Fruit fly (Drosophila melanogaster) whole organism, embryonic: ENCODE measurements around the gene Mms19.
A peak's percentile ranks its signal among the peaks of the same experiment; 100 is the strongest.

ENCODE experiments used
- CG1024 ChIP-seq: fragments of 200-800 bp; sonication (Bioruptor generic); IDR thresholded peaks from 2 replicates; pipeline ENCODE4 v1.3.6; 2022; ENCODE audit warnings: missing biosample characterization, missing genetic modification characterization
- CG10431 ChIP-seq: fragments of 200-800 bp; sonication (Bioruptor generic); optimal IDR thresholded peaks from 3 replicates; lab custom pipeline; 2018; ENCODE audit warnings: missing biosample characterization, mild to moderate bottlenecking, missing genetic modification characterization
- CG10565 ChIP-seq: fragments of 200-800 bp; sonication (Bioruptor generic); optimal IDR thresholded peaks from 3 replicates; lab custom pipeline; 2016; ENCODE audit warnings: missing biosample characterization, mild to moderate bottlenecking, missing genetic modification characterization
- CG12299 ChIP-seq: fragments of 200-800 bp; sonication (Bioruptor generic); optimal IDR thresholded peaks from 2 replicates; lab custom pipeline; 2018; ENCODE audit warnings: missing biosample characterization, mild to moderate bottlenecking, missing genetic modification characterization
- CG12659 ChIP-seq: fragments of 200-800 bp; sonication (Bioruptor generic); optimal IDR thresholded peaks from 3 replicates; lab custom pipeline; 2017; ENCODE audit warnings: mild to moderate bottlenecking, missing biosample characterization, missing genetic modification reagents, missing genetic modification characterization
- CG13296 ChIP-seq: fragments of 200-800 bp; sonication (Bioruptor generic); optimal IDR thresholded peaks from 3 replicates; lab custom pipeline; 2018; ENCODE audit warnings: missing biosample characterization, mild to moderate bottlenecking, missing genetic modification characterization
- CG14860 ChIP-seq: fragments of 200-800 bp; sonication (Bioruptor generic); IDR thresholded peaks from 3 replicates; pipeline ENCODE4 v1.3.6; 2022; ENCODE audit warnings: missing biosample characterization, missing genetic modification characterization; ENCODE audit not compliant: partially characterized antibody
- CG16779 ChIP-seq: fragments of 200-800 bp; sonication (Bioruptor generic); IDR thresholded peaks from 2 replicates; pipeline ENCODE4 v1.3.6; 2022; ENCODE audit warnings: missing biosample characterization, missing genetic modification characterization
- CG16815 ChIP-seq: fragments of 200-800 bp; sonication (Bioruptor generic); optimal IDR thresholded peaks from 3 replicates; lab custom pipeline; 2017; ENCODE audit warnings: missing biosample characterization, mild to moderate bottlenecking, missing genetic modification characterization
- CG18476 ChIP-seq: fragments of 200-800 bp; sonication (Bioruptor generic); optimal IDR thresholded peaks from 2 replicates; lab custom pipeline; 2016; ENCODE audit warnings: missing biosample characterization, mild to moderate bottlenecking, missing genetic modification characterization
- CG30020 ChIP-seq: fragments of 200-800 bp; optimal IDR thresholded peaks from 2 replicates; lab custom pipeline; 2019; ENCODE audit warnings: missing biosample characterization, mild to moderate bottlenecking, missing genetic modification characterization, moderate library complexity
- CG30403 ChIP-seq: fragments of 200-800 bp; sonication (Bioruptor generic); optimal IDR thresholded peaks from 3 replicates; lab custom pipeline; 2016; ENCODE audit warnings: missing biosample characterization, missing genetic modification characterization
- CG30431 ChIP-seq: fragments of 200-800 bp; sonication (Bioruptor generic); optimal IDR thresholded peaks from 2 replicates; lab custom pipeline; 2017; ENCODE audit warnings: missing biosample characterization, missing genetic modification characterization
- CG31388 ChIP-seq: fragments of 200-800 bp; sonication (Bioruptor generic); optimal IDR thresholded peaks from 2 replicates; lab custom pipeline; 2016; ENCODE audit warnings: missing biosample characterization, missing genetic modification characterization
- CG32772 ChIP-seq: fragments of 200-800 bp; sonication (Bioruptor generic); IDR thresholded peaks from 2 replicates; pipeline ENCODE4 v1.3.6; 2022; ENCODE audit warnings: missing biosample characterization, missing genetic modification characterization
- CG42726 ChIP-seq: fragments of 200-800 bp; sonication (Bioruptor generic); IDR thresholded peaks from 2 replicates; pipeline ENCODE4 v1.3.6; 2022; ENCODE audit warnings: missing biosample characterization, missing genetic modification characterization; ENCODE audit not compliant: partially characterized antibody
- CG6175 ChIP-seq: fragments of 200-800 bp; sonication (Bioruptor generic); IDR thresholded peaks from 3 replicates; pipeline ENCODE4 v1.3.6; 2022; ENCODE audit warnings: missing biosample characterization, missing genetic modification characterization
- CG6683 ChIP-seq: fragments of 200-800 bp; sonication (Bioruptor generic); optimal IDR thresholded peaks from 2 replicates; lab custom pipeline; 2017; ENCODE audit warnings: missing biosample characterization, mild to moderate bottlenecking, missing genetic modification characterization, missing genetic modification reagents
- CG7271 ChIP-seq: fragments of 200-800 bp; sonication (Bioruptor generic); optimal IDR thresholded peaks from 2 replicates; lab custom pipeline; 2018; ENCODE audit warnings: missing biosample characterization, mild to moderate bottlenecking, missing genetic modification characterization, moderate library complexity
- CG7556 ChIP-seq: fragments of 200-800 bp; sonication (Bioruptor generic); optimal IDR thresholded peaks from 2 replicates; lab custom pipeline; 2017; ENCODE audit warnings: missing biosample characterization, mild to moderate bottlenecking, missing genetic modification characterization
- CG8089 ChIP-seq: fragments of 200-800 bp; sonication (Bioruptor generic); optimal IDR thresholded peaks from 3 replicates; lab custom pipeline; 2016; ENCODE audit warnings: missing biosample characterization, missing genetic modification characterization
- CTCF ChIP-seq: fragments of 200-800 bp; sonication (Bioruptor generic); optimal IDR thresholded peaks from 2 replicates; lab custom pipeline; 2017; ENCODE audit warnings: missing biosample characterization, mild to moderate bottlenecking, missing genetic modification characterization, moderate library complexity
- Doc2 ChIP-seq: fragments of 200-800 bp; sonication (Bioruptor generic); IDR thresholded peaks from 2 replicates; pipeline ENCODE4 v1.3.6; 2022; ENCODE audit warnings: missing biosample characterization, missing genetic modification characterization
- Elba2 ChIP-seq: fragments of 200-800 bp; sonication (Bioruptor generic); optimal IDR thresholded peaks from 3 replicates; lab custom pipeline; 2016; ENCODE audit warnings: missing biosample characterization, missing genetic modification characterization
- Gsc ChIP-seq: fragments of 200-800 bp; sonication (Bioruptor generic); IDR thresholded peaks from 2 replicates; pipeline ENCODE4 v1.3.6; 2022; ENCODE audit warnings: missing biosample characterization, missing genetic modification characterization
- HHEX ChIP-seq: fragments of 200-800 bp; sonication (Bioruptor generic); optimal IDR thresholded peaks from 3 replicates; lab custom pipeline; 2017; ENCODE audit warnings: missing biosample characterization, mild to moderate bottlenecking, missing genetic modification characterization, missing genetic modification reagents
- HLHmδ ChIP-seq: fragments of 200-800 bp; sonication (Bioruptor generic); optimal IDR thresholded peaks from 2 replicates; lab custom pipeline; 2018; ENCODE audit warnings: missing biosample characterization, mild to moderate bottlenecking, missing genetic modification characterization, moderate library complexity
- Lpt ChIP-seq: fragments of >200 bp; optimal IDR thresholded peaks from 2 replicates; lab custom pipeline; 2018; ENCODE audit warnings: missing biosample characterization, missing genetic modification characterization
- NC2α ChIP-seq: fragments of 200-800 bp; sonication (Bioruptor generic); optimal IDR thresholded peaks from 2 replicates; lab custom pipeline; 2016; ENCODE audit warnings: missing biosample characterization, missing genetic modification characterization
- NFAT ChIP-seq: fragments of 200-800 bp; sonication (Bioruptor generic); IDR thresholded peaks from 2 replicates; pipeline ENCODE4 v1.3.6; 2022; ENCODE audit warnings: missing biosample characterization, missing genetic modification characterization
- Nf-YC ChIP-seq: fragments of 200-800 bp; optimal IDR thresholded peaks from 3 replicates; lab custom pipeline; 2019; ENCODE audit warnings: missing biosample characterization, mild to moderate bottlenecking, missing genetic modification characterization, moderate library complexity
- NfI ChIP-seq: fragments of 200-800 bp; sonication (Bioruptor generic); optimal IDR thresholded peaks from 3 replicates; lab custom pipeline; 2018; ENCODE audit warnings: missing biosample characterization, mild to moderate bottlenecking, missing genetic modification characterization, moderate library complexity
- Rx ChIP-seq: fragments of 200-800 bp; sonication (Bioruptor generic); IDR thresholded peaks from 2 replicates; pipeline ENCODE4 v1.3.6; 2022; ENCODE audit warnings: missing biosample characterization, missing genetic modification characterization
- bsh ChIP-seq, 2 experiments: fragments of 200-800 bp; sonication (Bioruptor generic); optimal IDR thresholded peaks; 2 replicates each; lab custom pipeline; 2017 to 2018; ENCODE audit warnings: mild to moderate bottlenecking in 2 of 2, missing biosample characterization in 2 of 2, missing genetic modification characterization in 2 of 2, moderate library complexity in 1 of 2
- cg ChIP-seq: fragments of 200-800 bp; sonication (Bioruptor generic); optimal IDR thresholded peaks from 3 replicates; lab custom pipeline; 2019; ENCODE audit warnings: missing biosample characterization, mild to moderate bottlenecking, missing genetic modification characterization, moderate library complexity
- crc ChIP-seq: fragments of 200-800 bp; sonication (Bioruptor generic); optimal IDR thresholded peaks from 2 replicates; lab custom pipeline; 2016; ENCODE audit warnings: missing biosample characterization, missing genetic modification characterization
- da ChIP-seq: fragments of 200-800 bp; sonication (Bioruptor generic); optimal IDR thresholded peaks from 2 replicates; lab custom pipeline; 2016; ENCODE audit warnings: missing biosample characterization, missing genetic modification characterization
- dimm ChIP-seq: fragments of 200-800 bp; sonication (Bioruptor generic); IDR thresholded peaks from 2 replicates; pipeline ENCODE4 v1.3.6; 2022; ENCODE audit warnings: missing biosample characterization, missing genetic modification characterization
- dpn ChIP-seq, 2 experiments: fragments of 200-800 bp; sonication (Bioruptor generic); optimal IDR thresholded peaks; 3 replicates each; lab custom pipeline; 2016; ENCODE audit warnings: missing biosample characterization in 2 of 2, missing genetic modification characterization in 2 of 2
- hbn ChIP-seq: fragments of 200-800 bp; sonication (Bioruptor generic); IDR thresholded peaks from 2 replicates; pipeline ENCODE4 v1.3.6; 2022; ENCODE audit warnings: missing biosample characterization, missing genetic modification characterization; ENCODE audit not compliant: partially characterized antibody
- inv ChIP-seq: fragments of 200-800 bp; sonication (Bioruptor generic); IDR thresholded peaks from 2 replicates; pipeline ENCODE4 v1.3.6; 2022; ENCODE audit warnings: missing biosample characterization, missing genetic modification characterization; ENCODE audit not compliant: partially characterized antibody
- jing ChIP-seq: fragments of 200-800 bp; sonication (Bioruptor generic); optimal IDR thresholded peaks from 2 replicates; lab custom pipeline; 2018; ENCODE audit warnings: missing biosample characterization, mild to moderate bottlenecking, missing genetic modification characterization
- jumu ChIP-seq: fragments of 200-800 bp; sonication (Bioruptor generic); optimal IDR thresholded peaks from 3 replicates; lab custom pipeline; 2016; ENCODE audit warnings: missing biosample characterization, missing genetic modification characterization
- ken ChIP-seq: fragments of 200-800 bp; sonication (Bioruptor generic); IDR thresholded peaks from 3 replicates; pipeline ENCODE4 v1.3.6; 2022; ENCODE audit warnings: missing biosample characterization, missing genetic modification characterization
- kni ChIP-seq: fragments of 200-800 bp; sonication (Bioruptor generic); optimal IDR thresholded peaks from 3 replicates; lab custom pipeline; 2017; ENCODE audit warnings: mild to moderate bottlenecking, missing biosample characterization, missing genetic modification reagents, missing genetic modification characterization
- odd ChIP-seq: fragments of 200-800 bp; sonication (Bioruptor generic); optimal IDR thresholded peaks from 2 replicates; lab custom pipeline; 2017; ENCODE audit warnings: missing biosample characterization, mild to moderate bottlenecking, missing genetic modification characterization
- ssp ChIP-seq: fragments of 200-800 bp; sonication (Bioruptor generic); IDR thresholded peaks from 2 replicates; pipeline ENCODE4 v1.3.6; 2022; ENCODE audit warnings: missing biosample characterization, missing genetic modification characterization
- tap ChIP-seq: fragments of 200-800 bp; optimal IDR thresholded peaks from 3 replicates; lab custom pipeline; 2019; ENCODE audit warnings: missing biosample characterization, mild to moderate bottlenecking, missing genetic modification characterization, moderate library complexity
- tna ChIP-seq: fragments of 200-800 bp; sonication (Bioruptor generic); IDR thresholded peaks from 2 replicates; pipeline ENCODE4 v1.3.6; 2022; ENCODE audit warnings: missing biosample characterization, missing genetic modification characterization; ENCODE audit not compliant: partially characterized antibody
- unc-4 ChIP-seq: fragments of 200-800 bp; sonication (Bioruptor generic); IDR thresholded peaks from 2 replicates; pipeline ENCODE4 v1.3.6; 2022; ENCODE audit warnings: missing biosample characterization, missing genetic modification characterization; ENCODE audit not compliant: partially characterized antibody
- unpg ChIP-seq: fragments of 200-800 bp; sonication (Bioruptor generic); optimal IDR thresholded peaks from 3 replicates; lab custom pipeline; 2018; ENCODE audit warnings: missing biosample characterization, mild to moderate bottlenecking, missing genetic modification characterization, moderate library complexity
- zen ChIP-seq: fragments of 200-800 bp; sonication (Bioruptor generic); optimal IDR thresholded peaks from 3 replicates; lab custom pipeline; 2018; ENCODE audit warnings: missing biosample characterization, mild to moderate bottlenecking, missing genetic modification characterization, moderate library complexity

Mms19 gene

dm6 chr3R:5198302-5198701 lies 34.0 kb upstream of the Mms19 start (continued):
- TF ChIP-seq CG10565 (GFP tag; lab: Kevin White, UChicago) (no peak), NfI (GFP tag; lab: Kevin White, UChicago) (peak; percentile 43), zen (tag; lab: Kevin White, UChicago) (no peak), CG12659 (peak; percentile 62), CG7556 (peak; percentile 80), tna (GFP tag; lab: Robert Waterston, UW) (no peak), CG10431 (no peak), unc-4 (GFP tag; lab: Robert Waterston, UW) (no peak), CG30403 (GFP tag; lab: Kevin White, UChicago) (peak; percentile 56), CG6683 (GFP tag; lab: Kevin White, UChicago) (peak; percentile 62), HLHmδ (GFP tag; lab: Kevin White, UChicago) (no peak), CG8089 (GFP tag; lab: Kevin White, UChicago) (no peak), odd (GFP tag; lab: Kevin White, UChicago) (peak; percentile 33), CG30431 (GFP tag; lab: Kevin White, UChicago) (peak; percentile 8), ken (GFP tag; lab: Robert Waterston, UW) (no peak), bsh (GFP tag; optimal IDR thresholded peaks at IDR 0.05; lab: Kevin White, UChicago) (no peak), NFAT (0 out of 2 replicates have a peak, but pooled peaks have one; percentile 26), CG13296 (GFP tag; lab: Kevin White, UChicago) (peak; percentile 73), CG31388 (GFP tag; lab: Kevin White, UChicago) (no peak), Lpt (GFP tag; lab: Kevin White, UChicago) (no peak), tap (tag; lab: Kevin White, UChicago) (no peak), Elba2 (GFP tag; lab: Kevin White, UChicago) (no peak), jing (GFP tag; lab: Kevin White, UChicago) (no peak), kni (GFP tag; lab: Kevin White, UChicago) (no peak), CG6175 (GFP tag; lab: Robert Waterston, UW) (no peak), unpg (GFP tag; lab: Kevin White, UChicago) (peak; percentile 49), CG12299 (tag; lab: Kevin White, UChicago) (peak; percentile 18), cg (GFP tag; lab: Kevin White, UChicago) (no peak), hbn (no peak), dimm (GFP tag; lab: Robert Waterston, UW) (no peak), HHEX (GFP tag; lab: Kevin White, UChicago) (peak; percentile 48), CG14860 (GFP tag; lab: Robert Waterston, UW) (no peak), jumu (GFP tag; lab: Kevin White, UChicago) (peak; percentile 50), CG16779 (GFP tag; lab: Robert Waterston, UW) (no peak), ssp (no peak), CG30020 (tag; lab: Kevin White, UChicago) (no peak), CG7271 (tag; lab: Kevin White, UChicago) (no peak), CTCF (GFP tag; lab: Kevin White, UChicago) (no peak), NC2α (GFP tag; lab: Kevin White, UChicago) (no peak), dpn (GFP tag; optimal IDR thresholded peaks at IDR 0.05; lab: Kevin White, UChicago) (peak; percentile 66 to 69), CG1024 (GFP tag; lab: Robert Waterston, UW) (no peak), da (GFP tag; lab: Kevin White, UChicago) (no peak), CG42726 (GFP tag; lab: Robert Waterston, UW) (no peak), CG32772 (GFP tag; lab: Robert Waterston, UW) (peak; percentile 47), inv (GFP tag; lab: Robert Waterston, UW) (no peak), CG18476 (no peak), Doc2 (GFP tag; lab: Robert Waterston, UW) (no peak), Rx (GFP tag; lab: Robert Waterston, UW) (peak; percentile 18; the same call in 1 of the 2 replicates), Nf-YC (no peak), CG16815 (GFP tag; lab: Kevin White, UChicago) (peak; percentile 30), Gsc (GFP tag; lab: Robert Waterston, UW) (no peak), crc (GFP tag; lab: Kevin White, UChicago) (peak; percentile 26)
